Worm (Caenorhabditis elegans) whole organism, L4 larva: ENCODE measurements around the gene C52E4.12.

Experiments used
- F10B5.3 ChIP-seq: sonication (generic microtip); optimal IDR thresholded peaks from 2 replicates; lab custom pipeline; 2016; ENCODE audit warnings: mild to moderate bottlenecking, missing genetic modification characterization, missing compliant biosample characterization
- F26F4.8 ChIP-seq: fragments of 200-800 bp; sonication (Bioruptor generic); conservative IDR thresholded peaks from 2 replicates; pipeline ENCODE4 v1.3.6; 2022; ENCODE audit warnings: missing genetic modification characterization, missing compliant biosample characterization
- F37D6.2 ChIP-seq: sonication (generic microtip); optimal IDR thresholded peaks from 2 replicates; lab custom pipeline; 2016; ENCODE audit warnings: mild to moderate bottlenecking, missing genetic modification characterization, missing compliant biosample characterization
- F44E2.7 ChIP-seq: fragments of 200-800 bp; sonication (Bioruptor generic); IDR thresholded peaks from 2 replicates; pipeline ENCODE4 v2.1.2; 2022; ENCODE audit warnings: missing genetic modification characterization, missing compliant biosample characterization
- T20F7.1 ChIP-seq: fragments of 200-800 bp; sonication (Bioruptor generic); optimal IDR thresholded peaks from 2 replicates; lab custom pipeline; 2018; ENCODE audit warnings: mild to moderate bottlenecking, missing genetic modification characterization, missing compliant biosample characterization
- T26A8.4 ChIP-seq: fragments of 200-800 bp; sonication (Bioruptor generic); IDR thresholded peaks from 2 replicates; pipeline ENCODE4 v1.3.6; 2022; ENCODE audit warnings: missing genetic modification characterization, missing compliant biosample characterization
- Y48G9A.11 ChIP-seq: fragments of 200-800 bp; sonication (Bioruptor generic); IDR thresholded peaks from 2 replicates; pipeline ENCODE4 v1.3.6; 2022; ENCODE audit warnings: missing genetic modification reagents, missing genetic modification characterization, missing compliant biosample characterization
- Y5F2A.4 ChIP-seq: fragments of 200-800 bp; sonication (Bioruptor generic); optimal IDR thresholded peaks from 2 replicates; lab custom pipeline; 2018; ENCODE audit warnings: mild to moderate bottlenecking, missing genetic modification characterization, missing compliant biosample characterization
- Y75B8A.6 ChIP-seq: fragments of 200-800 bp; sonication (Bioruptor generic); IDR thresholded peaks from 2 replicates; pipeline ENCODE4 v1.3.6; 2022; ENCODE audit warnings: missing genetic modification reagents, missing genetic modification characterization, missing compliant biosample characterization
- ZK546.5 ChIP-seq, 2 experiments: sonication (generic microtip); optimal IDR thresholded peaks; 2 replicates each; lab custom pipeline; 2017; ENCODE audit warnings: missing biosample characterization in 2 of 2, missing genetic modification characterization in 2 of 2
- aha-1 ChIP-seq: fragments of 150-350 bp; peaks from one replicate; lab custom pipeline; 2014; ENCODE audit warnings: missing biosample characterization, missing genetic modification characterization
- ama-1 ChIP-seq: fragments of 150-350 bp; optimal IDR thresholded peaks from 2 replicates; lab custom pipeline; 2014; ENCODE audit warnings: inconsistent platforms, mixed read lengths
- arid-1 ChIP-seq: fragments of 200-800 bp; sonication (Bioruptor generic); conservative IDR thresholded peaks from 2 replicates; pipeline ENCODE4 v1.3.6; 2022; ENCODE audit warnings: missing genetic modification reagents, missing genetic modification characterization, missing compliant biosample characterization
- attf-4 ChIP-seq: sonication (generic microtip); optimal IDR thresholded peaks from 3 replicates; lab custom pipeline; 2017; ENCODE audit warnings: missing biosample characterization, missing genetic modification characterization
- ceh-20 ChIP-seq: fragments of 200-800 bp; sonication (Bioruptor generic); IDR thresholded peaks from 2 replicates; pipeline ENCODE4 v1.3.6; 2022; ENCODE audit warnings: missing genetic modification reagents, missing genetic modification characterization, missing compliant biosample characterization
- ceh-28 ChIP-seq: fragments of 150-350 bp; optimal IDR thresholded peaks from 2 replicates; lab custom pipeline; 2014; ENCODE audit warnings: missing biosample characterization, missing genetic modification reagents, missing genetic modification characterization
- ceh-44 ChIP-seq: fragments of 200-800 bp; sonication (Bioruptor generic); IDR thresholded peaks from 2 replicates; pipeline ENCODE4 v1.3.6; 2022; ENCODE audit warnings: missing genetic modification reagents, missing genetic modification characterization, missing compliant biosample characterization
- ceh-62 ChIP-seq: sonication (generic microtip); optimal IDR thresholded peaks from 2 replicates; lab custom pipeline; 2017; ENCODE audit warnings: missing biosample characterization, missing genetic modification characterization
- ctbp-1 ChIP-seq: fragments of 200-800 bp; sonication (Bioruptor generic); IDR thresholded peaks from 2 replicates; pipeline ENCODE4 v1.3.6; 2022; ENCODE audit warnings: missing genetic modification reagents, missing genetic modification characterization, missing compliant biosample characterization
- dmd-6 ChIP-seq: fragments of 200-800 bp; sonication (Bioruptor generic); IDR thresholded peaks from 2 replicates; pipeline ENCODE4 v1.3.6; 2022; ENCODE audit warnings: missing genetic modification reagents, missing genetic modification characterization, missing compliant biosample characterization
- dmd-8 ChIP-seq: fragments of 200-800 bp; sonication (Bioruptor generic); IDR thresholded peaks from 2 replicates; pipeline ENCODE4 v1.3.6; 2022; ENCODE audit warnings: missing genetic modification characterization, missing compliant biosample characterization
- dpl-1 ChIP-seq: fragments of 150-350 bp; optimal IDR thresholded peaks from 2 replicates; lab custom pipeline; 2014; ENCODE audit warnings: missing biosample characterization, missing genetic modification reagents, missing genetic modification characterization
- dve-1 ChIP-seq: sonication (generic microtip); optimal IDR thresholded peaks from 2 replicates; lab custom pipeline; 2017; ENCODE audit warnings: antibody characterized with exemption, mild to moderate bottlenecking, missing genetic modification characterization, missing compliant biosample characterization; ENCODE audit not compliant: insufficient read depth
- egl-43 ChIP-seq: fragments of 200-800 bp; sonication (Bioruptor generic); IDR thresholded peaks from 2 replicates; pipeline ENCODE4 v1.3.6; 2022; ENCODE audit warnings: missing genetic modification reagents, missing genetic modification characterization, missing compliant biosample characterization
- fkh-10 ChIP-seq: fragments of 150-350 bp; optimal IDR thresholded peaks from 2 replicates; lab custom pipeline; 2014; ENCODE audit warnings: missing biosample characterization, missing genetic modification reagents, missing genetic modification characterization
- fos-1 ChIP-seq: fragments of 150-350 bp; optimal IDR thresholded peaks from 2 replicates; lab custom pipeline; 2014; ENCODE audit warnings: missing biosample characterization, missing genetic modification characterization
- gei-8 ChIP-seq: fragments of 200-800 bp; sonication (Bioruptor generic); optimal IDR thresholded peaks from 2 replicates; lab custom pipeline; 2018; ENCODE audit warnings: mild to moderate bottlenecking, missing genetic modification characterization, missing compliant biosample characterization
- hif-1 ChIP-seq, 2 experiments: sonication (generic microtip); optimal IDR thresholded peaks; 2 replicates each; lab custom pipeline; 2016 to 2017; ENCODE audit warnings: missing compliant biosample characterization in 2 of 2, missing genetic modification characterization in 2 of 2, missing genetic modification reagents in 2 of 2, missing genotype in 2 of 2, mild to moderate bottlenecking in 1 of 2
- hlh-30 ChIP-seq: sonication (generic microtip); optimal IDR thresholded peaks from 2 replicates; lab custom pipeline; 2017; ENCODE audit warnings: antibody characterized with exemption, mild to moderate bottlenecking, missing genetic modification characterization, missing compliant biosample characterization; ENCODE audit not compliant: insufficient read depth
- jun-1 ChIP-seq: fragments of 150-350 bp; optimal IDR thresholded peaks from 2 replicates; lab custom pipeline; 2014; ENCODE audit warnings: missing biosample characterization, missing genetic modification reagents, missing genetic modification characterization
- lin-13 ChIP-seq: fragments of 150-350 bp; optimal IDR thresholded peaks from 2 replicates; lab custom pipeline; 2014; ENCODE audit warnings: missing biosample characterization, missing genetic modification reagents, missing genetic modification characterization
- lin-15B ChIP-seq: fragments of 150-350 bp; sonication (generic microtip); optimal IDR thresholded peaks from 3 replicates; lab custom pipeline; 2014; ENCODE audit warnings: missing biosample characterization, missing genetic modification characterization
- lin-38 ChIP-seq: fragments of 200-800 bp; sonication (Bioruptor generic); IDR thresholded peaks from 2 replicates; pipeline ENCODE4 v1.3.6; 2022; ENCODE audit warnings: missing genetic modification reagents, missing genetic modification characterization, missing compliant biosample characterization
- lir-3 ChIP-seq: sonication (generic microtip); optimal IDR thresholded peaks from 2 replicates; lab custom pipeline; 2016; ENCODE audit warnings: mild to moderate bottlenecking, missing genetic modification characterization, missing compliant biosample characterization
- mdt-29 ChIP-seq: fragments of 200-800 bp; sonication (Bioruptor generic); IDR thresholded peaks from 2 replicates; pipeline ENCODE4 v1.3.6; 2022; ENCODE audit warnings: missing genetic modification reagents, missing genetic modification characterization, missing compliant biosample characterization
- mxl-2 ChIP-seq: fragments of 200-800 bp; sonication (Bioruptor generic); conservative IDR thresholded peaks from 2 replicates; pipeline ENCODE4 v1.3.6; 2022; ENCODE audit warnings: missing genetic modification reagents, missing genetic modification characterization, missing compliant biosample characterization
- nhr-10 ChIP-seq: fragments of 150-350 bp; optimal IDR thresholded peaks from 2 replicates; lab custom pipeline; 2014; ENCODE audit warnings: missing biosample characterization, missing genetic modification characterization
- nhr-111 ChIP-seq: fragments of 200-800 bp; sonication (Bioruptor generic); optimal IDR thresholded peaks from 2 replicates; lab custom pipeline; 2018; ENCODE audit warnings: mild to moderate bottlenecking, missing genetic modification characterization, missing compliant biosample characterization
- nhr-28 ChIP-seq: fragments of 150-350 bp; optimal IDR thresholded peaks from 2 replicates; lab custom pipeline; 2014; ENCODE audit warnings: missing biosample characterization, missing genetic modification characterization
- nhr-41 ChIP-seq: fragments of 200-800 bp; sonication (Bioruptor generic); IDR thresholded peaks from 2 replicates; pipeline ENCODE4 v1.3.6; 2022; ENCODE audit warnings: missing genetic modification reagents, missing genetic modification characterization, missing compliant biosample characterization
- nhr-42 ChIP-seq: fragments of 200-800 bp; sonication (Bioruptor generic); IDR thresholded peaks from 2 replicates; pipeline ENCODE4 v1.3.6; 2022; ENCODE audit warnings: missing genetic modification characterization, missing compliant biosample characterization
- sdz-12 ChIP-seq: fragments of 200-800 bp; sonication (Bioruptor generic); optimal IDR thresholded peaks from 2 replicates; lab custom pipeline; 2018; ENCODE audit warnings: mild to moderate bottlenecking, missing genetic modification characterization, missing compliant biosample characterization
- skn-1 ChIP-seq: fragments of 150-350 bp; optimal IDR thresholded peaks from 2 replicates; lab custom pipeline; 2014; ENCODE audit warnings: missing biosample characterization, missing genetic modification characterization
- snpc-1.2 ChIP-seq: fragments of 200-800 bp; sonication (Bioruptor generic); IDR thresholded peaks from 2 replicates; pipeline ENCODE4 v1.3.6; 2022; ENCODE audit warnings: missing genetic modification reagents, missing genetic modification characterization, missing compliant biosample characterization
- tag-97 ChIP-seq: fragments of 200-800 bp; sonication (Bioruptor generic); IDR thresholded peaks from 2 replicates; pipeline ENCODE4 v1.3.6; 2022; ENCODE audit warnings: missing genetic modification characterization, missing compliant biosample characterization
- unc-130 ChIP-seq: sonication (generic microtip); optimal IDR thresholded peaks from 2 replicates; lab custom pipeline; 2016; ENCODE audit warnings: missing genetic modification reagents, missing genetic modification characterization, missing compliant biosample characterization
- unc-62 ChIP-seq, 3 experiments: fragments of 150-350 bp in 1 of 3; sonication (generic microtip); optimal IDR thresholded peaks in 2 of 3; peaks in 1 of 3; 1 replicate in 1 of 3; 2 replicates in 2 of 3; lab custom pipeline; 2014 to 2017; ENCODE audit warnings: missing biosample characterization in 3 of 3, missing genetic modification characterization in 3 of 3, missing genetic modification reagents in 3 of 3, missing genotype in 1 of 3
- zag-1 ChIP-seq: fragments of 150-350 bp; optimal IDR thresholded peaks from 2 replicates; lab custom pipeline; 2014; ENCODE audit warnings: missing biosample characterization, missing genetic modification characterization
- zfp-2 ChIP-seq: sonication (generic microtip); optimal IDR thresholded peaks from 2 replicates; lab custom pipeline; 2016; ENCODE audit warnings: mild to moderate bottlenecking, missing genetic modification characterization, missing compliant biosample characterization
- zip-2 ChIP-seq: fragments of 150-350 bp; optimal IDR thresholded peaks from 2 replicates; lab custom pipeline; 2014; ENCODE audit warnings: missing biosample characterization, missing genetic modification characterization

Gene C52E4.12

ce11 chrV:11979673-11980561 lies 16.0 kb upstream of the C52E4.12 start, which contains the start of gene snr-4 (continued):
- TF ChIP-seq fkh-10 = peak; percentile 73
- peak; percentile 96 for TF ChIP-seq dve-1
- TF ChIP-seq snpc-1.2 = peak; percentile 83
- TF ChIP-seq F37D6.2 (tag; lab: Kevin White, UChicago) = peak; percentile 85
- TF ChIP-seq attf-4 = no peak
- TF ChIP-seq ceh-44 (GFP tag; lab: Robert Waterston, UW) = peak; percentile 95
- no peak for TF ChIP-seq dmd-8 (GFP tag; lab: Robert Waterston, UW)
- TF ChIP-seq fos-1 (tag; lab: Kevin White, UChicago) = no peak
- TF ChIP-seq mxl-2 (GFP tag; lab: Robert Waterston, UW) = no peak
- TF ChIP-seq jun-1 (tag; lab: Kevin White, UChicago) = peak; percentile 78
- TF ChIP-seq nhr-10 (tag; lab: Kevin White, UChicago) = no peak
- TF ChIP-seq lin-13 (GFP tag; lab: Kevin White, UChicago) = peak; percentile 86
- TF ChIP-seq F26F4.8 = no peak
- peak; percentile 96 for TF ChIP-seq dmd-6 (GFP tag; lab: Robert Waterston, UW)
- peak; percentile 69; the same call in 1 of the 2 replicates for TF ChIP-seq Y75B8A.6 (GFP tag; lab: Robert Waterston, UW)
- TF ChIP-seq ceh-62 (tag; lab: Kevin White, UChicago) = no peak
- TF ChIP-seq nhr-42 (GFP tag; lab: Robert Waterston, UW) = peak; percentile 91
- peak; percentile 96 for TF ChIP-seq aha-1 (tag; lab: Kevin White, UChicago)
- peak; percentile 91 for TF ChIP-seq mdt-29
- TF ChIP-seq lir-3 (tag; lab: Kevin White, UChicago) = peak; percentile 18
- TF ChIP-seq Y48G9A.11 (GFP tag; lab: Robert Waterston, UW) = peak; percentile 82
- TF ChIP-seq Y5F2A.4 (GFP tag; lab: Kevin White, UChicago) = peak; percentile 50
- peak; percentile 94 for TF ChIP-seq hlh-30
- TF ChIP-seq T20F7.1 (GFP tag; lab: Kevin White, UChicago) = peak; percentile 79
- TF ChIP-seq hif-1 (tag; optimal IDR thresholded peaks at IDR 0.05; lab: Kevin White, UChicago) = peak; percentile 50 to 84
- peak; percentile 82 for TF ChIP-seq dpl-1
- TF ChIP-seq egl-43 = peak; percentile 93
- TF ChIP-seq T26A8.4 (GFP tag; lab: Robert Waterston, UW) = peak; percentile 96
- peak; percentile 92 for TF ChIP-seq unc-130 (GFP tag; lab: Kevin White, UChicago)
- no peak for TF ChIP-seq ZK546.5 (tag; optimal IDR thresholded peaks at IDR 0.05; lab: Kevin White, UChicago)
- TF ChIP-seq nhr-28 (tag; lab: Kevin White, UChicago) = peak; percentile 85

ce11 chrV:11982309-11982708 lies 13.7 kb upstream of the C52E4.12 start, which contains the start of gene rpt-1:
Gene rpt-1, minus strand, starts transcription at chrV:11982397.
- TF ChIP-seq F44E2.7 (GFP tag; lab: Robert Waterston, UW) (no peak), arid-1 (GFP tag; lab: Robert Waterston, UW) (no peak), tag-97 (GFP tag; lab: Robert Waterston, UW) (no peak), zfp-2 (tag; lab: Kevin White, UChicago) (no peak), sdz-12 (GFP tag; lab: Kevin White, UChicago) (no peak), ceh-20 (GFP tag; lab: Robert Waterston, UW) (no peak), ama-1 (no peak), lin-38 (GFP tag; lab: Robert Waterston, UW) (peak; percentile 89), lin-15B (tag; lab: Kevin White, UChicago) (no peak), ctbp-1 (GFP tag; lab: Robert Waterston, UW) (no peak), ceh-28 (tag; lab: Kevin White, UChicago) (no peak), skn-1 (tag; lab: Kevin White, UChicago) (no peak), T26A8.4 (GFP tag; lab: Robert Waterston, UW) (no peak), nhr-41 (GFP tag; lab: Robert Waterston, UW) (no peak), gei-8 (GFP tag; lab: Kevin White, UChicago) (no peak), unc-62 (GFP tag; optimal IDR thresholded peaks at IDR 0.05 in 1 of 2; lab: Kevin White, UChicago) (no peak), unc-62 (tag; optimal IDR thresholded peaks at IDR 0.05; lab: Kevin White, UChicago) (no peak), ZK546.5 (tag; optimal IDR thresholded peaks at IDR 0.05; lab: Kevin White, UChicago) (no peak), nhr-28 (tag; lab: Kevin White, UChicago) (peak; percentile 14), lin-13 (GFP tag; lab: Kevin White, UChicago) (peak; percentile 57), zag-1 (tag; lab: Kevin White, UChicago) (no peak), zip-2 (tag; lab: Kevin White, UChicago) (no peak), nhr-111 (GFP tag; lab: Kevin White, UChicago) (no peak), T20F7.1 (GFP tag; lab: Kevin White, UChicago) (peak; percentile 3), F10B5.3 (tag; lab: Kevin White, UChicago) (no peak)
